ENCODE assay signal across 3 worm cellular contexts in the genomic region with DNA sequence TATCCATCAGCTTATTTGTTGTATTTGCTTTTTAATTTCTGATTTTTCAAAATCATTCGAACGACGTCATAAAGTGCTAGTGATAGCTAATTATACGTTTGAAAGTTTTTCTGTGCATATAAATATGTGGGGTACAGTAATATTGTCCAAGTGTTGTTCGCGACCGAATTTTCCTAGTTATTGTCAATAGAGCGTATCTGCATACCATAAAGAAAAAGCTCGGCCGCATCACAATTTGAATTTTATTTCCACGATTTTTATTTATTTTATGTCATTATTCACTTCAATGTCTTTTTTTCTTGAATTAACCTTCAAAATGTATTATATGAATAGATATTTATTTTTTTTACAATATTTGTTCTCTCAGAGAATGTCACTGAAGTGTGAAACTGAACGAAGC.
TF ChIP-seq lines count a peak whose summit lies in the region.

A gene (plus strand): TSS at position 368 of the 400 bp plus-strand sequence.

TF ChIP-seq in whole organism, L2 larva, 48 proteins besides CTCF, POLR2A, EP300 and RAD21 (continued from another document):
- TF ChIP-seq C34F6.9 (tag; optimal IDR thresholded peaks at IDR 0.05; lab: Kevin White, UChicago) (peak; percentile 82), unc-55 (GFP tag; optimal IDR thresholded peaks at IDR 0.05; lab: Kevin White, UChicago) (peak; percentile 86), sma-3 (GFP tag; optimal IDR thresholded peaks at IDR 0.05; lab: Kevin White, UChicago) (peak; percentile 66), nhr-237 (tag; optimal IDR thresholded peaks at IDR 0.05; lab: Kevin White, UChicago) (no peak), nhr-25 (tag; optimal IDR thresholded peaks at IDR 0.05; lab: Kevin White, UChicago) (no peak), crh-2 (tag; optimal IDR thresholded peaks at IDR 0.05; lab: Kevin White, UChicago) (peak; percentile 78), ama-1 (optimal IDR thresholded peaks at IDR 0.05; lab: Kevin White, UChicago) (no peak), snpc-4 (tag; optimal IDR thresholded peaks at IDR 0.05; lab: Kevin White, UChicago) (no peak), sem-4 (tag; optimal IDR thresholded peaks at IDR 0.05; lab: Kevin White, UChicago) (peak; percentile 18), egl-27 (tag; optimal IDR thresholded peaks at IDR 0.05; lab: Kevin White, UChicago) (no peak), gmeb-1 (tag; optimal IDR thresholded peaks at IDR 0.05; lab: Kevin White, UChicago) (peak; percentile 64), nhr-6 (tag; optimal IDR thresholded peaks at IDR 0.05; lab: Kevin White, UChicago) (peak; percentile 7), F13H6.1 (tag; optimal IDR thresholded peaks at IDR 0.05; lab: Kevin White, UChicago) (peak; percentile 13), Y55F3AM.14 (GFP tag; optimal IDR thresholded peaks at IDR 0.05; lab: Kevin White, UChicago) (no peak), ztf-1 (GFP tag; conservative IDR thresholded peaks at IDR 0.05; lab: Robert Waterston, UW) (no peak), nhr-23 (tag; optimal IDR thresholded peaks at IDR 0.05; lab: Kevin White, UChicago) (no peak), nhr-12 (tag; optimal IDR thresholded peaks at IDR 0.05; lab: Kevin White, UChicago) (no peak), R02D3.7 (tag; optimal IDR thresholded peaks at IDR 0.05; lab: Kevin White, UChicago) (no peak), ztf-4 (tag; optimal IDR thresholded peaks at IDR 0.05; lab: Kevin White, UChicago) (no peak), lin-39 (tag; optimal IDR thresholded peaks at IDR 0.05; lab: Kevin White, UChicago) (no peak), mdl-1 (tag; optimal IDR thresholded peaks at IDR 0.05; lab: Kevin White, UChicago) (no peak), lin-11 (tag; optimal IDR thresholded peaks at IDR 0.05; lab: Kevin White, UChicago) (no peak), unc-39 (tag; optimal IDR thresholded peaks at IDR 0.05; lab: Kevin White, UChicago) (no peak)

TF ChIP-seq in whole organism, L4 larva, 104 proteins besides CTCF, POLR2A, EP300 and RAD21 (continued from another document and continues in another):
- no peak for TF ChIP-seq Y75B8A.6 (GFP tag; IDR thresholded peaks at IDR 0.05; lab: Robert Waterston, UW)
- TF ChIP-seq nhr-111 (GFP tag; optimal IDR thresholded peaks at IDR 0.05; lab: Kevin White, UChicago): no peak
- no peak for TF ChIP-seq hmg-1.1 (GFP tag; IDR thresholded peaks at IDR 0.05; lab: Robert Waterston, UW)
- TF ChIP-seq Y48G9A.11 (GFP tag; IDR thresholded peaks at IDR 0.05; lab: Robert Waterston, UW): no peak
- TF ChIP-seq nhr-10 (tag; optimal IDR thresholded peaks at IDR 0.05; lab: Kevin White, UChicago): no peak
- TF ChIP-seq ceh-32 (tag; optimal IDR thresholded peaks at IDR 0.05; lab: Kevin White, UChicago; ENCODE audit: poor library complexity): no peak
- no peak for TF ChIP-seq saeg-2 (GFP tag; IDR thresholded peaks at IDR 0.05; lab: Robert Waterston, UW)
- TF ChIP-seq lin-29 (GFP tag; IDR thresholded peaks at IDR 0.05; lab: Robert Waterston, UW): no peak
- TF ChIP-seq mdt-29 (GFP tag; IDR thresholded peaks at IDR 0.05; lab: Robert Waterston, UW): no peak
- no peak for TF ChIP-seq set-16 (GFP tag; IDR thresholded peaks at IDR 0.05; lab: Robert Waterston, UW)
- no peak for TF ChIP-seq nhr-42 (GFP tag; IDR thresholded peaks at IDR 0.05; lab: Robert Waterston, UW)
- TF ChIP-seq nhr-77 (tag; optimal IDR thresholded peaks at IDR 0.05; lab: Kevin White, UChicago): peak; percentile 62
- no peak for TF ChIP-seq fos-1 (tag; optimal IDR thresholded peaks at IDR 0.05; lab: Kevin White, UChicago)
- TF ChIP-seq mxl-2 (GFP tag; conservative IDR thresholded peaks at IDR 0.05; lab: Robert Waterston, UW): no peak
- TF ChIP-seq D1046.2 (GFP tag; IDR thresholded peaks at IDR 0.05; lab: Robert Waterston, UW): no peak
- TF ChIP-seq zag-1 (tag; optimal IDR thresholded peaks at IDR 0.05; lab: Kevin White, UChicago): no peak
- TF ChIP-seq dmd-6 (GFP tag; IDR thresholded peaks at IDR 0.05; lab: Robert Waterston, UW): peak; percentile 31; the same call in 1 of the 2 replicates
- peak; percentile 60 for TF ChIP-seq dve-1 (tag; optimal IDR thresholded peaks at IDR 0.05; lab: Kevin White, UChicago; ENCODE audit: insufficient read depth)
- peak; percentile 97 for TF ChIP-seq mes-2 (tag; optimal IDR thresholded peaks at IDR 0.05; lab: Kevin White, UChicago; ENCODE audit: poor library complexity, severe bottlenecking)
- TF ChIP-seq spr-1 (tag; optimal IDR thresholded peaks at IDR 0.05; lab: Kevin White, UChicago): no peak
- TF ChIP-seq F44E2.7 (GFP tag; IDR thresholded peaks at IDR 0.05; lab: Robert Waterston, UW): no peak
- TF ChIP-seq lir-3 (tag; optimal IDR thresholded peaks at IDR 0.05; lab: Kevin White, UChicago): no peak
- TF ChIP-seq madf-5 (GFP tag; IDR thresholded peaks at IDR 0.05; lab: Robert Waterston, UW): no peak
- TF ChIP-seq skn-1 (tag; optimal IDR thresholded peaks at IDR 0.05; lab: Kevin White, UChicago): no peak
- TF ChIP-seq unc-62 (GFP tag; optimal IDR thresholded peaks at IDR 0.05 in 1 of 2; lab: Kevin White, UChicago): peak in 1 of 2 experiments; percentile 96
- no peak for TF ChIP-seq unc-62 (tag; optimal IDR thresholded peaks at IDR 0.05; lab: Kevin White, UChicago)
- TF ChIP-seq duxl-1 (tag; optimal IDR thresholded peaks at IDR 0.05; lab: Kevin White, UChicago; ENCODE audit: poor library complexity): peak; percentile 62
- no peak for TF ChIP-seq ctbp-1 (GFP tag; IDR thresholded peaks at IDR 0.05; lab: Robert Waterston, UW)
- TF ChIP-seq R02D3.7 (tag; optimal IDR thresholded peaks at IDR 0.05; lab: Kevin White, UChicago): no peak
- no peak for TF ChIP-seq tra-1 (GFP tag; IDR thresholded peaks at IDR 0.05; lab: Robert Waterston, UW)
- TF ChIP-seq nhr-6 (tag; optimal IDR thresholded peaks at IDR 0.05; lab: Kevin White, UChicago): peak; percentile 45
- peak in 1 of 2 experiments; percentile 18 for TF ChIP-seq mdl-1 (tag; optimal IDR thresholded peaks at IDR 0.05; lab: Kevin White, UChicago)
- no peak for TF ChIP-seq nhr-48 (tag; optimal IDR thresholded peaks at IDR 0.05; lab: Kevin White, UChicago)
- no peak for TF ChIP-seq zip-2 (tag; optimal IDR thresholded peaks at IDR 0.05; lab: Kevin White, UChicago)
- TF ChIP-seq egl-43 (GFP tag; IDR thresholded peaks at IDR 0.05; lab: Robert Waterston, UW): no peak
- no peak for TF ChIP-seq F10B5.3 (tag; optimal IDR thresholded peaks at IDR 0.05; lab: Kevin White, UChicago)
- TF ChIP-seq mep-1 (tag; optimal IDR thresholded peaks at IDR 0.05; lab: Kevin White, UChicago): peak; percentile 82
- TF ChIP-seq ceh-44 (GFP tag; IDR thresholded peaks at IDR 0.05; lab: Robert Waterston, UW): 0 out of 2 replicates have a peak, but pooled peaks have one; percentile 57
- TF ChIP-seq F37D6.2 (tag; optimal IDR thresholded peaks at IDR 0.05; lab: Kevin White, UChicago): no peak
- no peak for TF ChIP-seq T26A8.4 (GFP tag; IDR thresholded peaks at IDR 0.05; lab: Robert Waterston, UW)
- TF ChIP-seq Y105C5A.15 (GFP tag; IDR thresholded peaks at IDR 0.05; lab: Robert Waterston, UW): no peak
- no peak for TF ChIP-seq vab-7 (GFP tag; IDR thresholded peaks at IDR 0.05; lab: Robert Waterston, UW)
- no peak for TF ChIP-seq lin-1 (GFP tag; IDR thresholded peaks at IDR 0.05; lab: Robert Waterston, UW)
- no peak for TF ChIP-seq daf-19 (GFP tag; conservative IDR thresholded peaks at IDR 0.05; lab: Robert Waterston, UW)
- peak; percentile 99 for TF ChIP-seq lin-38 (GFP tag; IDR thresholded peaks at IDR 0.05; lab: Robert Waterston, UW)
- no peak for TF ChIP-seq nhr-76 (tag; optimal IDR thresholded peaks at IDR 0.05; lab: Kevin White, UChicago)
- no peak for TF ChIP-seq ceh-62 (tag; optimal IDR thresholded peaks at IDR 0.05; lab: Kevin White, UChicago)
- no peak for TF ChIP-seq ces-1 (GFP tag; optimal IDR thresholded peaks at IDR 0.05; lab: Kevin White, UChicago)
- peak; percentile 70 for TF ChIP-seq dpl-1 (GFP tag; optimal IDR thresholded peaks at IDR 0.05; lab: Kevin White, UChicago)
- TF ChIP-seq daf-8 (GFP tag; IDR thresholded peaks at IDR 0.05; lab: Robert Waterston, UW): no peak
- TF ChIP-seq pqm-1 (tag; optimal IDR thresholded peaks at IDR 0.05; lab: Kevin White, UChicago): peak; percentile 0
- no peak for TF ChIP-seq ceh-20 (GFP tag; IDR thresholded peaks at IDR 0.05; lab: Robert Waterston, UW)
- TF ChIP-seq dmd-8 (GFP tag; IDR thresholded peaks at IDR 0.05; lab: Robert Waterston, UW): no peak
- TF ChIP-seq hif-1 (tag; optimal IDR thresholded peaks at IDR 0.05; lab: Kevin White, UChicago): peak in 1 of 2 experiments; percentile 79
- TF ChIP-seq aha-1 (tag; lab: Kevin White, UChicago): peak; percentile 80
- TF ChIP-seq ama-1 (optimal IDR thresholded peaks at IDR 0.05; lab: Kevin White, UChicago): no peak

TF ChIP-seq in whole organism, late embryonic, 69 proteins besides CTCF, POLR2A, EP300 and RAD21 (continued from another document):
- TF ChIP-seq ceh-19 (GFP tag; optimal IDR thresholded peaks at IDR 0.05; lab: Kevin White, UChicago): no peak
- TF ChIP-seq ref-2 (tag; optimal IDR thresholded peaks at IDR 0.05; lab: Kevin White, UChicago): peak; percentile 52
- TF ChIP-seq odd-2 (tag; optimal IDR thresholded peaks at IDR 0.05; lab: Kevin White, UChicago): no peak
- peak; percentile 4 for TF ChIP-seq nfya-1 (tag; optimal IDR thresholded peaks at IDR 0.05; lab: Kevin White, UChicago)
- no peak for TF ChIP-seq unc-55 (GFP tag; optimal IDR thresholded peaks at IDR 0.05; lab: Kevin White, UChicago)
- no peak for TF ChIP-seq pha-2 (tag; optimal IDR thresholded peaks at IDR 0.05; lab: Kevin White, UChicago)
- TF ChIP-seq gmeb-2 (tag; optimal IDR thresholded peaks at IDR 0.05; lab: Kevin White, UChicago): no peak
- TF ChIP-seq ceh-22 (tag; optimal IDR thresholded peaks at IDR 0.05; lab: Kevin White, UChicago): no peak
- no peak for TF ChIP-seq T23F11.4 (GFP tag; optimal IDR thresholded peaks at IDR 0.05; lab: Kevin White, UChicago)
- no peak for TF ChIP-seq syd-9 (tag; optimal IDR thresholded peaks at IDR 0.05; lab: Kevin White, UChicago)
- TF ChIP-seq ceh-2 (tag; optimal IDR thresholded peaks at IDR 0.05; lab: Kevin White, UChicago): peak; percentile 80
- no peak for TF ChIP-seq madf-2 (tag; optimal IDR thresholded peaks at IDR 0.05; lab: Kevin White, UChicago)
- no peak for TF ChIP-seq hlh-6 (tag; optimal IDR thresholded peaks at IDR 0.05; lab: Kevin White, UChicago)
- peak; percentile 67 for TF ChIP-seq tbx-7 (tag; optimal IDR thresholded peaks at IDR 0.05; lab: Kevin White, UChicago)
- peak; percentile 29 for TF ChIP-seq unc-42 (tag; optimal IDR thresholded peaks at IDR 0.05; lab: Kevin White, UChicago)
- TF ChIP-seq fkh-10 (GFP tag; optimal IDR thresholded peaks at IDR 0.05; lab: Kevin White, UChicago): no peak
TF ChIP-seq in whole organism, late embryonic: peak in this region for 15.
